Worm (Caenorhabditis elegans) whole organism, L1 larva: ENCODE data around the gene T25E4.1.

Experiments
- C34B4.2 ChIP-seq: sonication (generic microtip); optimal IDR thresholded peaks from 2 replicates; lab custom pipeline; 2017; ENCODE audit warnings: mild to moderate bottlenecking, missing genetic modification characterization, missing compliant biosample characterization
- aha-1 ChIP-seq: fragments of 150-350 bp; optimal IDR thresholded peaks from 2 replicates; lab custom pipeline; 2014; ENCODE audit warnings: missing biosample characterization, missing genetic modification characterization
- ama-1 ChIP-seq: fragments of 150-350 bp; optimal IDR thresholded peaks from 2 replicates; lab custom pipeline; 2014
- blmp-1 ChIP-seq: fragments of 150-350 bp; optimal IDR thresholded peaks from 2 replicates; lab custom pipeline; 2014; ENCODE audit warnings: missing biosample characterization, missing genetic modification characterization
- ceh-88 ChIP-seq: fragments of 200-800 bp; sonication (Bioruptor generic); IDR thresholded peaks from 2 replicates; pipeline ENCODE4 v1.3.6; 2022; ENCODE audit warnings: missing genetic modification characterization, missing compliant biosample characterization
- dsc-1 ChIP-seq: sonication (generic microtip); optimal IDR thresholded peaks from 2 replicates; lab custom pipeline; 2016; ENCODE audit warnings: mild to moderate bottlenecking, missing genetic modification characterization, missing compliant biosample characterization
- efl-1 ChIP-seq, 4 experiments: fragments of 150-350 bp; optimal IDR thresholded peaks in 3 of 4; peaks in 1 of 4; 1 replicate in 1 of 4; 2 replicates in 3 of 4; lab custom pipeline; 2014; ENCODE audit warnings: missing biosample characterization in 2 of 4, missing genetic modification characterization in 2 of 4, missing genetic modification reagents in 2 of 4
- efl-3 ChIP-seq: fragments of 200-800 bp; sonication (Bioruptor generic); optimal IDR thresholded peaks from 2 replicates; lab custom pipeline; 2018; ENCODE audit warnings: mild to moderate bottlenecking, missing genetic modification characterization, missing compliant biosample characterization
- egl-13 ChIP-seq: sonication (generic microtip); optimal IDR thresholded peaks from 2 replicates; lab custom pipeline; 2016; ENCODE audit warnings: missing genotype, missing genetic modification reagents, missing genetic modification characterization, missing compliant biosample characterization
- egl-27 ChIP-seq, 2 experiments: fragments of 150-350 bp in 1 of 2; sonication (generic microtip); optimal IDR thresholded peaks; 3 replicates each; lab custom pipeline; 2017 to 2018; ENCODE audit warnings: missing biosample characterization in 2 of 2, missing genetic modification characterization in 2 of 2, missing genetic modification reagents in 2 of 2
- elt-2 ChIP-seq: sonication (generic microtip); optimal IDR thresholded peaks from 2 replicates; lab custom pipeline; 2016; ENCODE audit warnings: missing genetic modification characterization, mild to moderate bottlenecking, inconsistent platforms, missing compliant biosample characterization, missing genetic modification reagents
- elt-3 ChIP-seq, 6 experiments: fragments of 150-350 bp in 1 of 6; sonication (generic microtip); optimal IDR thresholded peaks; 2 replicates each; lab custom pipeline; 2017 to 2018; ENCODE audit warnings: missing biosample characterization in 6 of 6, missing genetic modification characterization in 6 of 6, inconsistent platforms in 1 of 6
- fkh-8 ChIP-seq: sonication (generic microtip); optimal IDR thresholded peaks from 2 replicates; lab custom pipeline; 2016; ENCODE audit warnings: mild to moderate bottlenecking, missing genetic modification characterization, missing compliant biosample characterization
- fos-1 ChIP-seq: fragments of 150-350 bp; optimal IDR thresholded peaks from 2 replicates; lab custom pipeline; 2014; ENCODE audit warnings: missing biosample characterization, missing genetic modification characterization
- grh-1 ChIP-seq: fragments of 200-800 bp; sonication (Bioruptor generic); IDR thresholded peaks from 2 replicates; pipeline ENCODE4 v1.3.6; 2022; ENCODE audit warnings: missing genetic modification reagents, missing genetic modification characterization, missing compliant biosample characterization
- jun-1 ChIP-seq: fragments of 150-350 bp; optimal IDR thresholded peaks from 2 replicates; lab custom pipeline; 2014; ENCODE audit warnings: missing biosample characterization, missing genetic modification reagents, missing genetic modification characterization
- lin-13 ChIP-seq: fragments of 150-350 bp; optimal IDR thresholded peaks from 2 replicates; lab custom pipeline; 2014; ENCODE audit warnings: missing biosample characterization, missing genetic modification reagents, missing genetic modification characterization
- lin-14 ChIP-seq: fragments of 200-800 bp; sonication (Bioruptor generic); optimal IDR thresholded peaks from 2 replicates; lab custom pipeline; 2018; ENCODE audit warnings: mild to moderate bottlenecking, missing genetic modification characterization, moderate library complexity, missing compliant biosample characterization
- lin-35 ChIP-seq, 2 experiments: fragments of 150-350 bp; optimal IDR thresholded peaks; 2 replicates each; lab custom pipeline; 2014; ENCODE audit warnings: missing biosample characterization in 2 of 2, missing genetic modification characterization in 2 of 2, missing genetic modification reagents in 2 of 2
- lsy-2 ChIP-seq, 2 experiments: fragments of 150-350 bp; optimal IDR thresholded peaks; 2 replicates each; lab custom pipeline; 2014; ENCODE audit warnings: missing biosample characterization in 2 of 2, missing genetic modification characterization in 2 of 2
- mab-9 ChIP-seq: fragments of 200-800 bp; sonication (Bioruptor generic); IDR thresholded peaks from 2 replicates; pipeline ENCODE4 v1.3.6; 2022; ENCODE audit warnings: missing genetic modification reagents, missing genetic modification characterization, missing compliant biosample characterization
- nhr-19 ChIP-seq: fragments of 200-800 bp; sonication (Bioruptor generic); conservative IDR thresholded peaks from 2 replicates; pipeline ENCODE4 v1.3.6; 2022; ENCODE audit warnings: missing genetic modification characterization, missing compliant biosample characterization
- nhr-20 ChIP-seq: sonication (generic microtip); optimal IDR thresholded peaks from 2 replicates; lab custom pipeline; 2016; ENCODE audit warnings: mild to moderate bottlenecking, missing genetic modification characterization, missing compliant biosample characterization
- nhr-28 ChIP-seq: fragments of 150-350 bp; optimal IDR thresholded peaks from 2 replicates; lab custom pipeline; 2014; ENCODE audit warnings: missing biosample characterization, missing genetic modification characterization
- nhr-47 ChIP-seq: sonication (generic microtip); optimal IDR thresholded peaks from 2 replicates; lab custom pipeline; 2016; ENCODE audit warnings: mild to moderate bottlenecking, missing genetic modification characterization, moderate library complexity, missing compliant biosample characterization
- nhr-71 ChIP-seq: sonication (generic microtip); optimal IDR thresholded peaks from 2 replicates; lab custom pipeline; 2016; ENCODE audit warnings: mild to moderate bottlenecking, missing genetic modification characterization, moderate library complexity, missing compliant biosample characterization
- nhr-85 ChIP-seq: sonication (generic microtip); peaks from one replicate; lab custom pipeline; 2016; ENCODE audit warnings: missing genetic modification characterization, inconsistent platforms, missing compliant biosample characterization
- nhr-90 ChIP-seq: sonication (generic microtip); optimal IDR thresholded peaks from 2 replicates; lab custom pipeline; 2016; ENCODE audit warnings: mild to moderate bottlenecking, missing genetic modification characterization, missing compliant biosample characterization; ENCODE audit not compliant: poor library complexity
- rnt-1 ChIP-seq: sonication (generic microtip); optimal IDR thresholded peaks from 2 replicates; lab custom pipeline; 2016; ENCODE audit warnings: mild to moderate bottlenecking, missing genetic modification characterization, moderate library complexity, missing compliant biosample characterization
- skn-1 ChIP-seq: fragments of 150-350 bp; optimal IDR thresholded peaks from 2 replicates; lab custom pipeline; 2014; ENCODE audit warnings: missing biosample characterization, missing genetic modification characterization
- snpc-4 ChIP-seq: fragments of 150-350 bp; optimal IDR thresholded peaks from 2 replicates; lab custom pipeline; 2014; ENCODE audit warnings: missing biosample characterization, missing genetic modification characterization
- snu-23 ChIP-seq: sonication (generic microtip); optimal IDR thresholded peaks from 2 replicates; lab custom pipeline; 2016; ENCODE audit warnings: missing genetic modification characterization, missing compliant biosample characterization
- swsn-7 ChIP-seq: sonication (generic microtip); optimal IDR thresholded peaks from 2 replicates; lab custom pipeline; 2016; ENCODE audit warnings: missing genetic modification characterization, missing compliant biosample characterization
- tbx-2 ChIP-seq: sonication (generic microtip); optimal IDR thresholded peaks from 2 replicates; lab custom pipeline; 2016; ENCODE audit warnings: missing genetic modification characterization, missing compliant biosample characterization
- tlp-1 ChIP-seq: fragments of 150-350 bp; optimal IDR thresholded peaks from 2 replicates; lab custom pipeline; 2014; ENCODE audit warnings: missing biosample characterization, missing genetic modification characterization
- unc-86 ChIP-seq: sonication (generic microtip); optimal IDR thresholded peaks from 2 replicates; lab custom pipeline; 2016; ENCODE audit warnings: missing genetic modification characterization, missing compliant biosample characterization
- vab-15 ChIP-seq: sonication (generic microtip); optimal IDR thresholded peaks from 2 replicates; lab custom pipeline; 2017; ENCODE audit warnings: missing genotype, mild to moderate bottlenecking, missing genetic modification characterization, missing compliant biosample characterization
- ztf-4 ChIP-seq: fragments of 150-350 bp; optimal IDR thresholded peaks from 2 replicates; lab custom pipeline; 2014; ENCODE audit warnings: missing biosample characterization, missing genetic modification characterization

T25E4.1 gene

ce11 chrII:5561392-5561791 lies 16.7 kb upstream of the T25E4.1 start, which contains the start of gene C17C3.3:
Gene C17C3.3 (plus strand): TSS chrII:5561737.
- TF ChIP-seq rnt-1 (tag; lab: Kevin White, UChicago), result no peak
- peak; percentile 92 for TF ChIP-seq elt-2

ce11 chrII:5565082-5565623 lies 13.0 kb upstream of the T25E4.1 start:
- TF ChIP-seq mab-9 (GFP tag; lab: Robert Waterston, UW) (no peak), vab-15 (no peak), ama-1 (no peak), lsy-2 (tag; optimal IDR thresholded peaks at IDR 0.05; lab: Kevin White, UChicago) (no peak), fos-1 (tag; lab: Kevin White, UChicago) (no peak)

DNA sequence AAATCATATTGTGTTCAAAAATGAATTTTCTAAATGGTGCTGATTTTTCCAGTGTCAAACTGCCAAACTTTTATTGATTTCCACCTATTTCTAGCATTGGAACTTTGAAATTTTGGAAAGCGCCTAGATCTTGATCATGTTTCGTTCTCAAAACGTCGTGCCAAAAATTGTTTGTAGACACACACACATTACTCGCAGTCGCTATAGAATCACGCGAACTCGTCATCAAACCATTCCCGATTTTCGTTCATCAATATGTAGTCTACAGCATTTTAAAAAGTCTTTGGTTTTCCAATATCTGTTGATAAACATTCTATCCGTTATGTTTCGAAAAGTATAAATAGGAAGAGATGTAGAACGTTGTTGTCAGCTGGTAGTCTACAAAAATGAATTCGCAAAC lies 7.9 kb upstream of the T25E4.1 start, which contains the start of the genes C17C3.1 and C17C3.15:
TSS of gene C17C3.1 (plus strand) at position 301 of the 400 bp plus-strand sequence.
TSS of gene C17C3.15 (plus strand) at position 383 of the 400 bp plus-strand sequence.
- TF ChIP-seq ceh-88 (GFP tag; lab: Robert Waterston, UW), result no peak
- peak; percentile 9 for TF ChIP-seq nhr-71 (tag; lab: Kevin White, UChicago)
- TF ChIP-seq nhr-85, result peak; percentile 78
- TF ChIP-seq lin-14 (GFP tag; lab: Kevin White, UChicago), result peak; percentile 11
- TF ChIP-seq C34B4.2, result no peak
- TF ChIP-seq egl-27 (tag; optimal IDR thresholded peaks at IDR 0.05; lab: Kevin White, UChicago), result no peak
- TF ChIP-seq dsc-1 (tag; lab: Kevin White, UChicago), result no peak
- no peak for TF ChIP-seq ztf-4 (tag; lab: Kevin White, UChicago)
- no peak for TF ChIP-seq skn-1
- no peak for TF ChIP-seq snpc-4 (tag; lab: Kevin White, UChicago)
- no peak for TF ChIP-seq lin-13

ce11 chrII:5572082-5572746 lies 5.9 kb upstream of the T25E4.1 start:
- TF ChIP-seq tbx-2 (peak; percentile 53), unc-86 (tag; lab: Kevin White, UChicago) (no peak), nhr-19 (GFP tag; lab: Robert Waterston, UW) (peak; percentile 43), efl-1 (optimal IDR thresholded peaks at IDR 0.05; lab: Kevin White, UChicago) (no peak), efl-1 (GFP tag; optimal IDR thresholded peaks at IDR 0.05 in 1 of 2; lab: Kevin White, UChicago) (peak in 1 of 2 experiments; percentile 85), lin-13 (peak; percentile 30), elt-2 (peak; percentile 57), blmp-1 (peak; percentile 13), swsn-7 (peak; percentile 10), jun-1 (no peak), lin-14 (GFP tag; lab: Kevin White, UChicago) (peak; percentile 70), ztf-4 (tag; lab: Kevin White, UChicago) (peak; percentile 58), nhr-90 (peak; percentile 63), tlp-1 (no peak), lsy-2 (tag; optimal IDR thresholded peaks at IDR 0.05; lab: Kevin White, UChicago) (peak in 1 of 2 experiments; percentile 40), skn-1 (peak; percentile 82), fkh-8 (no peak), nhr-47 (tag; lab: Kevin White, UChicago) (peak; percentile 45), lin-35 (GFP tag; optimal IDR thresholded peaks at IDR 0.05; lab: Kevin White, UChicago) (peak in 1 of 2 experiments; percentile 60), aha-1 (tag; lab: Kevin White, UChicago) (no peak), snu-23 (peak; percentile 81), nhr-28 (tag; lab: Kevin White, UChicago) (no peak), nhr-20 (tag; lab: Kevin White, UChicago) (peak; percentile 82), nhr-71 (tag; lab: Kevin White, UChicago) (peak; percentile 88), nhr-85 (peak; percentile 93), efl-3 (GFP tag; lab: Kevin White, UChicago) (no peak), grh-1 (peak; percentile 34; the same call in 1 of the 2 replicates), egl-13 (no peak), elt-3 (tag; optimal IDR thresholded peaks at IDR 0.05; lab: Kevin White, UChicago) (peak in 2 of 6 experiments; percentile 25 to 78)
